Worm (Caenorhabditis elegans) whole organism, L2 larva: ENCODE measurements around the gene T10B5.7.

Experiments
- F13H6.1 ChIP-seq: sonication (generic microtip); optimal IDR thresholded peaks from 2 replicates; lab custom pipeline; 2016; ENCODE audit warnings: missing genetic modification characterization, missing compliant biosample characterization
- lin-11 ChIP-seq: fragments of 150-350 bp; sonication (generic microtip); optimal IDR thresholded peaks from 2 replicates; lab custom pipeline; 2014; ENCODE audit warnings: missing biosample characterization, missing genetic modification characterization, inconsistent platforms, mixed read lengths
- mdl-1 ChIP-seq, 2 experiments: fragments of 150-350 bp in 1 of 2; sonication (generic microtip) in 1 of 2; optimal IDR thresholded peaks; 2 replicates each; lab custom pipeline; 2017; ENCODE audit warnings: missing biosample characterization in 2 of 2, missing genetic modification characterization in 2 of 2
- nhr-23 ChIP-seq: fragments of 150-350 bp; optimal IDR thresholded peaks from 2 replicates; lab custom pipeline; 2014; ENCODE audit warnings: missing biosample characterization, missing genetic modification reagents, missing genetic modification characterization

DNA sequence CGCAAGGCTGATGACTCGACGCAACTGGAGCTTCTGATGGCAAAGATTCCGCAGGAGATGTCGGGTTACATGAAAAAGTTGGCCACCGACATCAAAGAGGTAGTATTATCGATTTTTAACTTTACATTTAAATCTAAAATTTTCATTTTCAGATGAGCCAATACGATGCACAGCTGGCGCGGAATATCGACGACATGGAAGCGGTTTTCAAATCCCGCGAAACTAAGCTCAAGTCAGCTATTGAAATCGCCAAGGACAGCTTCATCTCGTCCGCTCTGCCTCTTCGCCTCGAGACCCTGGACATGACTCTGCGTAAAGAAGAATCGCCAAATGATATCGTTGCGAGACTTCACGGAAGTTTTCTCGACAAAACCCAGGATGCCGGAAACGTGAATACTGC is 23.7 kb downstream of the T10B5.7 start, which contains the start of gene T10B5.3:
- TF ChIP-seq nhr-23 (tag; lab: Kevin White, UChicago), result no peak
- no peak for TF ChIP-seq mdl-1 (tag; optimal IDR thresholded peaks at IDR 0.05; lab: Kevin White, UChicago)
- TF ChIP-seq F13H6.1 (tag; lab: Kevin White, UChicago), result no peak
- no peak for TF ChIP-seq lin-11 (tag; lab: Kevin White, UChicago)
